Worm (Caenorhabditis elegans): ENCODE data around the gene ilys-3.

The ilys-3 gene

ce11 chrIV:2464156-2464555, at the start of gene ilys-3:
Gene ilys-3 (plus strand): TSS chrIV:2464456.
- TF ChIP-seq ztf-18 (tag; optimal IDR thresholded peaks at IDR 0.05) (no peak), Y56A3A.18 (GFP tag; IDR thresholded peaks at IDR 0.05) (no peak), F37B4.10 (GFP tag; IDR thresholded peaks at IDR 0.05) (no peak), bed-2 (GFP tag; IDR thresholded peaks at IDR 0.05) (no peak), athp-1 (tag; optimal IDR thresholded peaks at IDR 0.05) (no peak), nfyb-1 (GFP tag; IDR thresholded peaks at IDR 0.05) (no peak), gei-17 (GFP tag; optimal IDR thresholded peaks at IDR 0.05) (no peak), tbp1 (GFP tag; optimal IDR thresholded peaks at IDR 0.05) (no peak)

- TF ChIP-seq rpc-1 (optimal IDR thresholded peaks at IDR 0.05) (no peak), rpc-1 (tag; optimal IDR thresholded peaks at IDR 0.05) (no peak), snpc-3.4 (tag; optimal IDR thresholded peaks at IDR 0.05) (no peak), zfh-2 (GFP tag; conservative IDR thresholded peaks at IDR 0.05) (no peak), sptf-2 (GFP tag; optimal IDR thresholded peaks at IDR 0.05) (no peak), bed-2 (GFP tag; IDR thresholded peaks at IDR 0.05) (no peak), attf-6 (GFP tag; IDR thresholded peaks at IDR 0.05) (no peak), hlh-12 (tag; optimal IDR thresholded peaks at IDR 0.05) (no peak), D2030.7 (GFP tag; IDR thresholded peaks at IDR 0.05) (no peak), ztf-28 (GFP tag; IDR thresholded peaks at IDR 0.05) (no peak), ceh-58 (GFP tag; IDR thresholded peaks at IDR 0.05) (no peak), egl-18 (GFP tag; IDR thresholded peaks at IDR 0.05) (no peak), die-1 (tag; optimal IDR thresholded peaks at IDR 0.05) (no peak)
Observed at ce11 chrIV:2416738-2417137, 47.5 kb upstream of the ilys-3 start.

- no peak for TF ChIP-seq him-1 (tag; optimal IDR thresholded peaks at IDR 0.05)
- no peak for TF ChIP-seq lin-54 (GFP tag; optimal IDR thresholded peaks at IDR 0.05)
- TF ChIP-seq F57C9.4 (tag; optimal IDR thresholded peaks at IDR 0.05) = no peak
- no peak for TF ChIP-seq ceh-58 (GFP tag; IDR thresholded peaks at IDR 0.05)
- no peak for TF ChIP-seq lin-40 (tag; optimal IDR thresholded peaks at IDR 0.05)
- TF ChIP-seq C06A6.2 (GFP tag; conservative IDR thresholded peaks at IDR 0.05) = no peak
- no peak for TF ChIP-seq rpc-1 (optimal IDR thresholded peaks at IDR 0.05)
- TF ChIP-seq rpc-1 (tag; optimal IDR thresholded peaks at IDR 0.05) = no peak
- no peak for TF ChIP-seq ceh-100 (GFP tag; IDR thresholded peaks at IDR 0.05)
- TF ChIP-seq unc-62 (GFP tag; optimal IDR thresholded peaks at IDR 0.05) = no peak
- no peak for TF ChIP-seq mcd-1 (GFP tag; IDR thresholded peaks at IDR 0.05)
- no peak for TF ChIP-seq ztf-22 (GFP tag; optimal IDR thresholded peaks at IDR 0.05)
- no peak for TF ChIP-seq nhr-80 (tag; optimal IDR thresholded peaks at IDR 0.05)
- TF ChIP-seq Y56A3A.18 (GFP tag; IDR thresholded peaks at IDR 0.05) = no peak
- TF ChIP-seq ztf-18 (tag; optimal IDR thresholded peaks at IDR 0.05) = no peak
Observed at ce11 chrIV:2432693-2433092, 31.6 kb upstream of the ilys-3 start, which contains the start of gene C45G7.4. Gene C45G7.4 (plus strand): TSS chrIV:2432993.

ce11 chrIV:2434366-2434765, 29.9 kb upstream of the ilys-3 start:
- TF ChIP-seq ztf-22 (GFP tag; optimal IDR thresholded peaks at IDR 0.05) (no peak), let-607 (tag; optimal IDR thresholded peaks at IDR 0.05) (no peak), zfh-2 (GFP tag; conservative IDR thresholded peaks at IDR 0.05) (peak; percentile 67), T07F8.4 (tag; optimal IDR thresholded peaks at IDR 0.05) (no peak), dpl-1 (GFP tag; optimal IDR thresholded peaks at IDR 0.05) (no peak)

- TF ChIP-seq F52B5.7 (tag; optimal IDR thresholded peaks at IDR 0.05) (no peak), Y53F4B.3 (GFP tag; IDR thresholded peaks at IDR 0.05) (no peak), lir-1 (GFP tag; conservative IDR thresholded peaks at IDR 0.05) (no peak), hmg-1.2 (GFP tag; IDR thresholded peaks at IDR 0.05) (no peak), F22D6.2 (tag; optimal IDR thresholded peaks at IDR 0.05) (no peak), C17E4.6 (GFP tag; IDR thresholded peaks at IDR 0.05) (no peak), nhr-27 (tag; optimal IDR thresholded peaks at IDR 0.05) (no peak), hsf-1 (GFP tag; IDR thresholded peaks at IDR 0.05) (no peak), lsy-27 (tag; optimal IDR thresholded peaks at IDR 0.05; ENCODE audit: borderline replicate concordance, insufficient read depth) (no peak), die-1 (tag; optimal IDR thresholded peaks at IDR 0.05) (no peak), him-1 (tag; optimal IDR thresholded peaks at IDR 0.05) (no peak), nhr-179 (tag; optimal IDR thresholded peaks at IDR 0.05) (no peak), attf-6 (GFP tag; IDR thresholded peaks at IDR 0.05) (no peak), dpff-1 (tag; optimal IDR thresholded peaks at IDR 0.05) (no peak), lin-40 (tag; optimal IDR thresholded peaks at IDR 0.05) (no peak)
Observed at ce11 chrIV:2451233-2451632, 13.0 kb upstream of the ilys-3 start, which contains the start of gene C45G7.13. Gene C45G7.13 (minus strand): TSS chrIV:2451333.

Measured in whole organism, young adult.